Fruit fly (Drosophila melanogaster) whole organism, adult: ENCODE data around the gene Or67a.

Source experiments
- CG12768 ChIP-seq: fragments of 200-800 bp; sonication (Bioruptor generic); optimal IDR thresholded peaks from 2 replicates; lab custom pipeline; 2017; ENCODE audit warnings: missing biosample characterization, missing genetic modification characterization, mild to moderate bottlenecking, moderate library complexity, missing genetic modification reagents
- ovo ChIP-seq: fragments of 200-800 bp; sonication (Bioruptor generic); optimal IDR thresholded peaks from 2 replicates; lab custom pipeline; 2016; ENCODE audit warnings: missing biosample characterization, missing genetic modification characterization
- pad ChIP-seq: fragments of 200-800 bp; sonication (Bioruptor generic); optimal IDR thresholded peaks from 3 replicates; lab custom pipeline; 2017; ENCODE audit warnings: missing biosample characterization, missing genetic modification characterization, mild to moderate bottlenecking, moderate library complexity, missing genetic modification reagents
- tj ChIP-seq: fragments of 200-800 bp; sonication (Bioruptor generic); optimal IDR thresholded peaks from 3 replicates; lab custom pipeline; 2017; ENCODE audit warnings: missing biosample characterization, mild to moderate bottlenecking, missing genetic modification characterization, moderate library complexity

- TF ChIP-seq CG12768 (GFP tag; lab: Kevin White, UChicago) (peak; percentile 56), pad (peak; percentile 95), ovo (GFP tag; lab: Kevin White, UChicago) (no peak), tj (peak; percentile 18)
Observed at dm6 chr3L:9511287-9512256, 17.3 kb upstream of the Or67a start, which contains the start of gene RpS9.
